Worm (Caenorhabditis elegans) whole organism, young adult: ENCODE data around the gene cul-1.
A peak's percentile ranks its signal among the peaks of the same experiment; 100 is the strongest.

Experiments used
- B0019.2 ChIP-seq: fragments of 200-800 bp; sonication (Bioruptor generic); conservative IDR thresholded peaks from 2 replicates; pipeline ENCODE4 v1.3.6; 2022; ENCODE audit warnings: missing genetic modification reagents, missing genetic modification characterization, missing compliant biosample characterization
- F10E7.11 ChIP-seq: sonication (generic microtip); optimal IDR thresholded peaks from 2 replicates; lab custom pipeline; 2017; ENCODE audit warnings: mild to moderate bottlenecking, missing genetic modification characterization, moderate library complexity, missing compliant biosample characterization
- F22D6.2 ChIP-seq: sonication (generic microtip); optimal IDR thresholded peaks from 2 replicates; lab custom pipeline; 2016; ENCODE audit warnings: mild to moderate bottlenecking, missing genetic modification characterization, missing compliant biosample characterization
- F37B4.10 ChIP-seq: fragments of 200-800 bp; sonication (Bioruptor generic); IDR thresholded peaks from 2 replicates; pipeline ENCODE4 v1.3.6; 2022; ENCODE audit warnings: missing genetic modification characterization, missing compliant biosample characterization
- F49E8.2 ChIP-seq: sonication (generic microtip); optimal IDR thresholded peaks from 3 replicates; lab custom pipeline; 2017; ENCODE audit warnings: missing genetic modification characterization, mild to moderate bottlenecking, missing compliant biosample characterization, antibody characterized with exemption, moderate library complexity; ENCODE audit not compliant: insufficient read depth
- F57A8.1 ChIP-seq: fragments of 200-800 bp; sonication (Bioruptor generic); optimal IDR thresholded peaks from 2 replicates; lab custom pipeline; 2018; ENCODE audit warnings: mild to moderate bottlenecking, missing genetic modification characterization, moderate library complexity, missing compliant biosample characterization
- T07F8.4 ChIP-seq: sonication (generic microtip); optimal IDR thresholded peaks from 2 replicates; lab custom pipeline; 2016; ENCODE audit warnings: mild to moderate bottlenecking, missing genetic modification characterization, moderate library complexity, missing compliant biosample characterization
- Y53G8AR.9 ChIP-seq: fragments of 200-800 bp; sonication (Bioruptor generic); conservative IDR thresholded peaks from 2 replicates; pipeline ENCODE4 v1.3.6; 2022; ENCODE audit warnings: missing genetic modification reagents, missing genetic modification characterization, missing compliant biosample characterization
- Y67H2A.10 ChIP-seq: fragments of 200-800 bp; sonication (Bioruptor generic); conservative IDR thresholded peaks from 2 replicates; pipeline ENCODE4 v1.3.6; 2022; ENCODE audit warnings: missing genetic modification reagents, missing genetic modification characterization, missing compliant biosample characterization
- akir-1 ChIP-seq: fragments of 200-800 bp; sonication (Bioruptor generic); optimal IDR thresholded peaks from 2 replicates; lab custom pipeline; 2018; ENCODE audit warnings: mild to moderate bottlenecking, missing genetic modification characterization, moderate library complexity, missing compliant biosample characterization
- atf-7 ChIP-seq: sonication (generic microtip); optimal IDR thresholded peaks from 2 replicates; lab custom pipeline; 2017; ENCODE audit warnings: mild to moderate bottlenecking, missing genetic modification characterization, missing compliant biosample characterization
- athp-1 ChIP-seq: sonication (generic microtip); optimal IDR thresholded peaks from 2 replicates; lab custom pipeline; 2017; ENCODE audit warnings: mild to moderate bottlenecking, missing genetic modification characterization, missing compliant biosample characterization
- attf-3 ChIP-seq: fragments of 200-800 bp; sonication (Bioruptor generic); conservative IDR thresholded peaks from 2 replicates; pipeline ENCODE4 v1.3.6; 2022; ENCODE audit warnings: missing genetic modification reagents, missing genetic modification characterization, missing compliant biosample characterization
- attf-5 ChIP-seq: fragments of 200-800 bp; sonication (Bioruptor generic); optimal IDR thresholded peaks from 2 replicates; lab custom pipeline; 2018; ENCODE audit warnings: mild to moderate bottlenecking, missing genetic modification characterization, missing compliant biosample characterization
- ccch-3 ChIP-seq: fragments of 200-800 bp; sonication (Bioruptor generic); optimal IDR thresholded peaks from 2 replicates; lab custom pipeline; 2018; ENCODE audit warnings: mild to moderate bottlenecking, missing genetic modification characterization, missing compliant biosample characterization
- cebp-1 ChIP-seq, 2 experiments: fragments of 200-800 bp in 1 of 2; sonication (Bioruptor generic) in 1 of 2; sonication (generic microtip) in 1 of 2; IDR thresholded peaks in 1 of 2; optimal IDR thresholded peaks in 1 of 2; 2 replicates each; pipeline versions ENCODE4 v1.3.6 to Lab custom; 2017 to 2022; ENCODE audit warnings: missing compliant biosample characterization in 2 of 2, missing genetic modification characterization in 2 of 2, mild to moderate bottlenecking in 1 of 2, missing genetic modification reagents in 1 of 2, moderate library complexity in 1 of 2
- ceh-58 ChIP-seq: fragments of 200-800 bp; sonication (Bioruptor generic); IDR thresholded peaks from 2 replicates; pipeline ENCODE4 v1.3.6; 2022; ENCODE audit warnings: missing genetic modification characterization, missing compliant biosample characterization
- chd-7 ChIP-seq: sonication (generic microtip); optimal IDR thresholded peaks from 2 replicates; lab custom pipeline; 2016; ENCODE audit warnings: mild to moderate bottlenecking, missing genetic modification characterization, moderate library complexity, missing compliant biosample characterization
- die-1 ChIP-seq: sonication (generic microtip); optimal IDR thresholded peaks from 2 replicates; lab custom pipeline; 2016; ENCODE audit warnings: missing genotype, mild to moderate bottlenecking, missing genetic modification characterization, missing compliant biosample characterization
- dox-1 ChIP-seq: fragments of 200-800 bp; sonication (Bioruptor generic); IDR thresholded peaks from 2 replicates; pipeline ENCODE4 v1.3.6; 2022; ENCODE audit warnings: missing genetic modification reagents, missing genetic modification characterization, missing compliant biosample characterization
- egrh-3 ChIP-seq: fragments of 200-800 bp; sonication (Bioruptor generic); IDR thresholded peaks from 2 replicates; pipeline ENCODE4 v1.3.6; 2022; ENCODE audit warnings: missing genetic modification reagents, missing genetic modification characterization, missing compliant biosample characterization
- gei-17 ChIP-seq: fragments of 200-800 bp; sonication (Bioruptor generic); optimal IDR thresholded peaks from 2 replicates; lab custom pipeline; 2018; ENCODE audit warnings: mild to moderate bottlenecking, missing genetic modification characterization, missing compliant biosample characterization
- him-1 ChIP-seq: sonication (generic microtip); optimal IDR thresholded peaks from 2 replicates; lab custom pipeline; 2016; ENCODE audit warnings: missing genotype, missing genetic modification reagents, missing genetic modification characterization, missing compliant biosample characterization
- hmg-1.2 ChIP-seq: fragments of 200-800 bp; sonication (Bioruptor generic); IDR thresholded peaks from 2 replicates; pipeline ENCODE4 v1.3.6; 2022; ENCODE audit warnings: missing genetic modification reagents, missing genetic modification characterization, missing compliant biosample characterization
- hrde-1 ChIP-seq: sonication (generic microtip); optimal IDR thresholded peaks from 2 replicates; lab custom pipeline; 2016; ENCODE audit warnings: missing genetic modification characterization, mild to moderate bottlenecking, missing compliant biosample characterization, moderate library complexity, missing genotype, missing genetic modification reagents, borderline replicate concordance
- let-526 ChIP-seq: fragments of 200-800 bp; sonication (Bioruptor generic); IDR thresholded peaks from 2 replicates; pipeline ENCODE4 v1.3.6; 2022; ENCODE audit warnings: missing genetic modification reagents, missing genetic modification characterization, missing compliant biosample characterization
- lin-26 ChIP-seq: fragments of 200-800 bp; sonication (Bioruptor generic); IDR thresholded peaks from 2 replicates; pipeline ENCODE4 v1.3.6; 2022; ENCODE audit warnings: missing genetic modification reagents, missing genetic modification characterization, missing compliant biosample characterization
- lin-54 ChIP-seq: fragments of 200-800 bp; sonication (Bioruptor generic); optimal IDR thresholded peaks from 2 replicates; lab custom pipeline; 2018; ENCODE audit warnings: mild to moderate bottlenecking, missing genetic modification characterization, missing compliant biosample characterization
- lsl-1 ChIP-seq: fragments of 200-800 bp; sonication (Bioruptor generic); optimal IDR thresholded peaks from 2 replicates; lab custom pipeline; 2018; ENCODE audit warnings: mild to moderate bottlenecking, missing genetic modification characterization, moderate library complexity, missing compliant biosample characterization
- lsy-27 ChIP-seq: sonication (generic microtip); optimal IDR thresholded peaks from 2 replicates; lab custom pipeline; 2017; ENCODE audit warnings: missing genetic modification characterization, mild to moderate bottlenecking, missing compliant biosample characterization, antibody characterized with exemption, missing genotype, borderline replicate concordance; ENCODE audit not compliant: insufficient read depth
- madf-10 ChIP-seq: sonication (generic microtip); optimal IDR thresholded peaks from 2 replicates; lab custom pipeline; 2016; ENCODE audit warnings: mild to moderate bottlenecking, missing genetic modification characterization, missing compliant biosample characterization
- madf-8 ChIP-seq: fragments of 200-800 bp; sonication (Bioruptor generic); conservative IDR thresholded peaks from 2 replicates; pipeline ENCODE4 v1.3.6; 2022; ENCODE audit warnings: missing genetic modification reagents, missing genetic modification characterization, missing compliant biosample characterization
- nfya-1 ChIP-seq: sonication (generic microtip); optimal IDR thresholded peaks from 2 replicates; lab custom pipeline; 2017; ENCODE audit warnings: antibody characterized with exemption, missing compliant biosample characterization, missing genetic modification characterization, borderline replicate concordance; ENCODE audit not compliant: insufficient read depth
- nfya-2 ChIP-seq: fragments of 200-800 bp; sonication (Bioruptor generic); IDR thresholded peaks from 2 replicates; pipeline ENCODE4 v1.3.6; 2022; ENCODE audit warnings: missing genetic modification reagents, missing genetic modification characterization, missing compliant biosample characterization
- pbrm-1 ChIP-seq: fragments of 200-800 bp; sonication (Bioruptor generic); IDR thresholded peaks from 2 replicates; pipeline ENCODE4 v1.3.6; 2022; ENCODE audit warnings: missing genetic modification reagents, missing genetic modification characterization, missing compliant biosample characterization
- rcor-1 ChIP-seq: fragments of 200-800 bp; sonication (Bioruptor generic); IDR thresholded peaks from 2 replicates; pipeline ENCODE4 v1.3.6; 2022; ENCODE audit warnings: missing genetic modification reagents, missing genetic modification characterization, missing compliant biosample characterization
- rpc-1 ChIP-seq, 2 experiments: fragments of 150-350 bp in 1 of 2; sonication (generic microtip) in 1 of 2; optimal IDR thresholded peaks; 2 replicates each; lab custom pipeline; 2014 to 2018; ENCODE audit warnings: missing biosample characterization in 1 of 2, missing genetic modification characterization in 1 of 2, missing genetic modification reagents in 1 of 2, missing genotype in 1 of 2
- snpc-1.1 ChIP-seq: sonication (generic microtip); optimal IDR thresholded peaks from 2 replicates; lab custom pipeline; 2017; ENCODE audit warnings: missing genetic modification characterization, mild to moderate bottlenecking, missing compliant biosample characterization, antibody characterized with exemption, moderate library complexity, missing genotype, missing genetic modification reagents; ENCODE audit not compliant: insufficient read depth
- snpc-1.3 ChIP-seq: sonication (generic microtip); optimal IDR thresholded peaks from 2 replicates; lab custom pipeline; 2017; ENCODE audit warnings: missing genetic modification characterization, mild to moderate bottlenecking, missing compliant biosample characterization, antibody characterized with exemption, moderate library complexity, missing genotype, missing genetic modification reagents; ENCODE audit not compliant: insufficient read depth
- sptf-2 ChIP-seq: fragments of 200-800 bp; sonication (Bioruptor generic); optimal IDR thresholded peaks from 2 replicates; lab custom pipeline; 2018; ENCODE audit warnings: mild to moderate bottlenecking, missing genetic modification characterization, missing compliant biosample characterization
- tbx-9 ChIP-seq: sonication (generic microtip); optimal IDR thresholded peaks from 2 replicates; lab custom pipeline; 2016; ENCODE audit warnings: borderline replicate concordance, missing genetic modification characterization, inconsistent platforms, missing compliant biosample characterization
- xnd-1 ChIP-seq: sonication (generic microtip); optimal IDR thresholded peaks from 2 replicates; lab custom pipeline; 2016; ENCODE audit warnings: missing genotype, missing genetic modification reagents, missing genetic modification characterization, missing compliant biosample characterization
- zim-3 ChIP-seq: sonication (generic microtip); optimal IDR thresholded peaks from 2 replicates; lab custom pipeline; 2017; ENCODE audit warnings: mild to moderate bottlenecking, missing genetic modification characterization, moderate library complexity, missing compliant biosample characterization
- ztf-18 ChIP-seq: sonication (generic microtip); optimal IDR thresholded peaks from 2 replicates; lab custom pipeline; 2016; ENCODE audit warnings: missing genotype, mild to moderate bottlenecking, missing genetic modification characterization, missing compliant biosample characterization

Gene cul-1

ce11 chrIII:10460427-10461163 is 10.4 kb upstream of the cul-1 start, which contains the start of gene ecps-1 (continued):
- TF ChIP-seq Y67H2A.10 (GFP tag; lab: Robert Waterston, UW) (peak; percentile 62; the same call in 1 of the 2 replicates), hrde-1 (tag; lab: Kevin White, UChicago) (no peak), let-526 (GFP tag; lab: Robert Waterston, UW) (peak; percentile 68; the same call in 1 of the 2 replicates), ccch-3 (GFP tag; lab: Kevin White, UChicago) (peak; percentile 91), F10E7.11 (tag; lab: Kevin White, UChicago) (no peak), madf-10 (tag; lab: Kevin White, UChicago) (peak; percentile 76), ztf-18 (tag; lab: Kevin White, UChicago) (peak; percentile 61), F57A8.1 (GFP tag; lab: Kevin White, UChicago) (no peak), cebp-1 (GFP tag; IDR thresholded peaks at IDR 0.05; lab: Robert Waterston, UW) (peak; percentile 64), cebp-1 (tag; optimal IDR thresholded peaks at IDR 0.05; lab: Kevin White, UChicago) (peak; percentile 69), xnd-1 (no peak), dox-1 (GFP tag; lab: Robert Waterston, UW) (peak; percentile 93), F49E8.2 (peak; percentile 84), T07F8.4 (peak; percentile 60), snpc-1.3 (tag; lab: Kevin White, UChicago) (peak; percentile 79), egrh-3 (GFP tag; lab: Robert Waterston, UW) (peak; percentile 44; the same call in 1 of the 2 replicates), F37B4.10 (no peak), die-1 (tag; lab: Kevin White, UChicago) (no peak), lin-26 (GFP tag; lab: Robert Waterston, UW) (peak; percentile 25; the same call in 1 of the 2 replicates), snpc-1.1 (tag; lab: Kevin White, UChicago) (peak; percentile 73), lsl-1 (GFP tag; lab: Kevin White, UChicago) (peak; percentile 79), zim-3 (tag; lab: Kevin White, UChicago) (no peak), athp-1 (peak; percentile 91), sptf-2 (GFP tag; lab: Kevin White, UChicago) (no peak), him-1 (tag; lab: Kevin White, UChicago) (no peak), chd-7 (no peak), akir-1 (no peak), nfya-2 (GFP tag; lab: Robert Waterston, UW) (no peak), madf-8 (peak; percentile 68), ceh-58 (GFP tag; lab: Robert Waterston, UW) (no peak), F22D6.2 (tag; lab: Kevin White, UChicago) (no peak), rcor-1 (peak; percentile 93), B0019.2 (GFP tag; lab: Robert Waterston, UW) (peak; percentile 80), tbx-9 (no peak), attf-3 (GFP tag; lab: Robert Waterston, UW) (peak; percentile 70), lin-54 (GFP tag; lab: Kevin White, UChicago) (peak; percentile 88), pbrm-1 (GFP tag; lab: Robert Waterston, UW) (peak; percentile 94), hmg-1.2 (GFP tag; lab: Robert Waterston, UW) (peak; percentile 82), rpc-1 (optimal IDR thresholded peaks at IDR 0.05; lab: Kevin White, UChicago) (no peak), rpc-1 (tag; optimal IDR thresholded peaks at IDR 0.05; lab: Kevin White, UChicago) (no peak), attf-5 (peak; percentile 100), gei-17 (GFP tag; lab: Kevin White, UChicago) (no peak), nfya-1 (tag; lab: Kevin White, UChicago) (no peak), lsy-27 (tag; lab: Kevin White, UChicago) (peak; percentile 25), atf-7 (tag; lab: Kevin White, UChicago) (no peak), Y53G8AR.9 (GFP tag; lab: Robert Waterston, UW) (0 out of 2 replicates have a peak, but pooled peaks have one; percentile 30)
